Fruit fly (Drosophila melanogaster) whole organism, prepupa: ENCODE measurements around the gene CG42659.
A peak's percentile ranks its signal among the peaks of the same experiment; 100 is the strongest.

ENCODE experiments used
- Blimp-1 ChIP-seq: fragments of 200-800 bp; sonication (Bioruptor generic); optimal IDR thresholded peaks from 3 replicates; lab custom pipeline; 2017; ENCODE audit warnings: missing biosample characterization, missing genetic modification characterization, mild to moderate bottlenecking, moderate library complexity, missing genetic modification reagents
- CG11762 ChIP-seq: fragments of 200-800 bp; sonication (Bioruptor generic); optimal IDR thresholded peaks from 3 replicates; lab custom pipeline; 2016; ENCODE audit warnings: missing biosample characterization, missing genetic modification characterization; ENCODE audit not compliant: insufficient read depth
- CG11902 ChIP-seq: fragments of 200-800 bp; sonication (Bioruptor generic); optimal IDR thresholded peaks from 3 replicates; lab custom pipeline; 2016; ENCODE audit warnings: missing biosample characterization, missing genetic modification characterization
- CG16779 ChIP-seq: fragments of 200-800 bp; sonication (Bioruptor generic); optimal IDR thresholded peaks from 3 replicates; lab custom pipeline; 2017; ENCODE audit warnings: missing biosample characterization, mild to moderate bottlenecking, missing genetic modification characterization
- CG34406 ChIP-seq: fragments of 200-800 bp; sonication (Bioruptor generic); optimal IDR thresholded peaks from 3 replicates; lab custom pipeline; 2016; ENCODE audit warnings: missing biosample characterization, missing genetic modification characterization
- CG4318 ChIP-seq: fragments of 200-800 bp; sonication (Bioruptor generic); optimal IDR thresholded peaks from 3 replicates; lab custom pipeline; 2017; ENCODE audit warnings: missing biosample characterization, mild to moderate bottlenecking, missing genetic modification characterization
- CG8119 ChIP-seq: fragments of 200-800 bp; sonication (Bioruptor generic); IDR thresholded peaks from 3 replicates; pipeline ENCODE4 v1.3.6; 2022; ENCODE audit warnings: missing biosample characterization, missing genetic modification characterization
- CG8319 ChIP-seq: fragments of 200-800 bp; sonication (Bioruptor generic); optimal IDR thresholded peaks from 3 replicates; lab custom pipeline; 2016; ENCODE audit warnings: missing biosample characterization, missing genetic modification characterization
- Eip75B ChIP-seq: fragments of 200-800 bp; sonication (Bioruptor generic); optimal IDR thresholded peaks from 3 replicates; lab custom pipeline; 2016; ENCODE audit warnings: missing biosample characterization, missing genetic modification characterization
- Hr4 ChIP-seq: fragments of 200-800 bp; sonication (Bioruptor generic); optimal IDR thresholded peaks from 3 replicates; lab custom pipeline; 2016; ENCODE audit warnings: missing biosample characterization, missing genetic modification characterization
- Lpt ChIP-seq: fragments of 200-800 bp; sonication (Bioruptor generic); optimal IDR thresholded peaks from 3 replicates; lab custom pipeline; 2016; ENCODE audit warnings: missing biosample characterization, missing genetic modification characterization
- eg ChIP-seq: fragments of 200-800 bp; sonication (Bioruptor generic); IDR thresholded peaks from 3 replicates; pipeline ENCODE4 v1.3.6; 2022; ENCODE audit warnings: missing biosample characterization, missing genetic modification characterization
- salr ChIP-seq, 2 experiments: fragments of 200-800 bp; sonication (Bioruptor generic); optimal IDR thresholded peaks; 3 replicates each; lab custom pipeline; 2016 to 2018; ENCODE audit warnings: missing biosample characterization in 2 of 2, missing genetic modification characterization in 2 of 2, mild to moderate bottlenecking in 1 of 2

DNA sequence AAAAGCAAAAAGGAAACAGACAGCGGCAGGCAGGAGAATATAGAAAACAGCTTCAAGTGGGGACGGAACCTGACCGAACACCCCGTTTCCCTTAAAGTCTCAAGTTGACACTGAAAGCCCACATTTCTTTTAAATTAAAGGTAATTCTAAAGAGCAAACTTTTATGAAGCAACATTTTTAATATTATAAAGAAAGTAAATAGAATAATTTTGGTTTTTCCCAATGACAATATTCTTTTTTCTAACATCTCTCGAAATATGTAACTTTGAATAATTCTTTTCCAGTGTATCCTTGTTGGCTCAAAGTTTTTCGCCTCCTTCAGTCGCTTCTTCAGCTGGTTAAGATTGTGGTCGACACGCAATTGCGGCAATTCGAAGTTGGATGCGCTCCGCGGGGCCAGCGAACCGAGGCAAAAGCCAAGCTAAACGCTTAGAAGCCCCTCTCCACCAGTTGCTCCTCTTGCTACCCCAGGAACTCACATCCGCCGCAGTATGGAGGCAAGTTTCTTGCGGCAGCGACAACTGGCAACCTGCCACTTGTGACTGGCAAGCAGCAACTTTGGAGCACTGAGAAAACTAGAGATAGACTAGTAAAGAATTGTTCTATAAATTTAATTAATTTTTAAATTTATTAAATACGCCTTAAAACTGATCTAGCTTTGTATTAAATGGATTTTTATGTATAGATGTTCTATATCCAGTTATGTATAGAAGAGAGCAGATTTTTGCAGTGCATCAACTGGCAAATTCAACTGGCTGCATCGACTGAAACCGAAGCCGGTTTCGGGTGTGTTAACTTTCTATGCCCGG lies 3.9 kb upstream of the CG42659 start:
- TF ChIP-seq CG8319, result peak; percentile 8
- TF ChIP-seq CG11762 (GFP tag; lab: Kevin White, UChicago), result peak; percentile 56
- peak in 1 of 2 experiments; percentile 76 for TF ChIP-seq salr (GFP tag; optimal IDR thresholded peaks at IDR 0.05; lab: Kevin White, UChicago)
- TF ChIP-seq Hr4 (GFP tag; lab: Kevin White, UChicago), result peak; percentile 77
- peak; percentile 93 for TF ChIP-seq CG8119
- peak; percentile 94 for TF ChIP-seq eg (GFP tag; lab: Robert Waterston, UW)
- peak; percentile 71 for TF ChIP-seq CG4318 (GFP tag; lab: Kevin White, UChicago)
- no peak for TF ChIP-seq CG16779 (tag; lab: Kevin White, UChicago)
- TF ChIP-seq Lpt (GFP tag; lab: Kevin White, UChicago), result peak; percentile 68
- peak; percentile 51 for TF ChIP-seq Eip75B (GFP tag; lab: Kevin White, UChicago)
- peak; percentile 52 for TF ChIP-seq CG34406 (GFP tag; lab: Kevin White, UChicago)
- peak; percentile 24 for TF ChIP-seq CG11902 (GFP tag; lab: Kevin White, UChicago)
- peak; percentile 25 for TF ChIP-seq Blimp-1
